Worm (Caenorhabditis elegans): ENCODE results near the gene gly-8.

- TF ChIP-seq nhr-12 (tag; optimal IDR thresholded peaks at IDR 0.05) (no peak), unc-62 (GFP tag; optimal IDR thresholded peaks at IDR 0.05) (no peak), lin-32 (GFP tag; optimal IDR thresholded peaks at IDR 0.05) (no peak), ztf-11 (tag; optimal IDR thresholded peaks at IDR 0.05) (no peak), pha-4 (tag; optimal IDR thresholded peaks at IDR 0.05) (no peak), ces-1 (GFP tag; optimal IDR thresholded peaks at IDR 0.05) (no peak), snpc-4 (tag; optimal IDR thresholded peaks at IDR 0.05) (no peak), lin-13 (tag; optimal IDR thresholded peaks at IDR 0.05) (no peak)
Measured at ce11 chrIII:11666819-11667218, 41.8 kb downstream of the gly-8 start.
